Worm (Caenorhabditis elegans): Measurements from ENCODE around the gene glb-28.
A peak's percentile ranks its signal among the peaks of the same experiment; 100 is the strongest.

The glb-28 gene

ce11 chrX:15342092-15342491, 25.0 kb upstream of the glb-28 start (continued):
- no peak for TF ChIP-seq rec-8 (tag; optimal IDR thresholded peaks at IDR 0.05)
- TF ChIP-seq egl-44 (GFP tag; IDR thresholded peaks at IDR 0.05): 0 out of 2 replicates have a peak, but pooled peaks have one; percentile 50
- TF ChIP-seq pbrm-1 (GFP tag; IDR thresholded peaks at IDR 0.05): no peak
- TF ChIP-seq F55B11.4 (tag; optimal IDR thresholded peaks at IDR 0.05; ENCODE audit: borderline replicate concordance, insufficient read depth): no peak
- TF ChIP-seq nhr-179 (tag; optimal IDR thresholded peaks at IDR 0.05): no peak
- no peak for TF ChIP-seq ets-4 (GFP tag; optimal IDR thresholded peaks at IDR 0.05)
- TF ChIP-seq hrde-1 (tag; optimal IDR thresholded peaks at IDR 0.05; ENCODE audit: borderline replicate concordance): no peak
- no peak for TF ChIP-seq madf-8 (GFP tag; conservative IDR thresholded peaks at IDR 0.05)
- TF ChIP-seq F23B12.7 (tag; optimal IDR thresholded peaks at IDR 0.05; ENCODE audit: insufficient read depth): no peak
- peak; percentile 98 for TF ChIP-seq zfh-2 (GFP tag; conservative IDR thresholded peaks at IDR 0.05)
- no peak for TF ChIP-seq sea-2 (GFP tag; IDR thresholded peaks at IDR 0.05)
- TF ChIP-seq rcor-1 (GFP tag; IDR thresholded peaks at IDR 0.05): no peak
- TF ChIP-seq Y79H2A.3 (GFP tag; conservative IDR thresholded peaks at IDR 0.05): no peak
- no peak for TF ChIP-seq mes-4 (tag; optimal IDR thresholded peaks at IDR 0.05)
- no peak for TF ChIP-seq F10E7.11 (tag; optimal IDR thresholded peaks at IDR 0.05)
- no peak for TF ChIP-seq T07F8.4 (tag; optimal IDR thresholded peaks at IDR 0.05)
- no peak for TF ChIP-seq ztf-18 (tag; optimal IDR thresholded peaks at IDR 0.05)
- no peak for TF ChIP-seq ztf-28 (GFP tag; IDR thresholded peaks at IDR 0.05)
- TF ChIP-seq rpc-1 (optimal IDR thresholded peaks at IDR 0.05): no peak
- no peak for TF ChIP-seq rpc-1 (tag; optimal IDR thresholded peaks at IDR 0.05)
- no peak for TF ChIP-seq snpc-3.4 (tag; optimal IDR thresholded peaks at IDR 0.05)
- TF ChIP-seq hmg-1.2 (GFP tag; IDR thresholded peaks at IDR 0.05): 0 out of 2 replicates have a peak, but pooled peaks have one; percentile 4
- TF ChIP-seq lsy-27 (tag; optimal IDR thresholded peaks at IDR 0.05; ENCODE audit: borderline replicate concordance, insufficient read depth): no peak
- TF ChIP-seq nhr-27 (tag; optimal IDR thresholded peaks at IDR 0.05): no peak
- TF ChIP-seq ZK185.1 (tag; optimal IDR thresholded peaks at IDR 0.05; ENCODE audit: poor library complexity, severe bottlenecking): no peak
- no peak; the same call in none of the 2 replicates for TF ChIP-seq dox-1 (GFP tag; IDR thresholded peaks at IDR 0.05)
- TF ChIP-seq ama-1 (optimal IDR thresholded peaks at IDR 0.05): no peak
- no peak for TF ChIP-seq ama-1 (GFP tag; optimal IDR thresholded peaks at IDR 0.05)
- 0 out of 2 replicates have a peak, but pooled peaks have one; percentile 4 for TF ChIP-seq egrh-3 (GFP tag; IDR thresholded peaks at IDR 0.05)
- no peak for TF ChIP-seq dpff-1 (tag; optimal IDR thresholded peaks at IDR 0.05)

ce11 chrX:15340743-15341142, 23.7 kb upstream of the glb-28 start:
- TF ChIP-seq C17E4.6 (GFP tag; IDR thresholded peaks at IDR 0.05) (no peak), dox-1 (GFP tag; IDR thresholded peaks at IDR 0.05) (0 out of 2 replicates have a peak, but pooled peaks have one; percentile 28), zim-3 (tag; optimal IDR thresholded peaks at IDR 0.05) (no peak), rcor-1 (GFP tag; IDR thresholded peaks at IDR 0.05) (no peak), mxl-1 (tag; optimal IDR thresholded peaks at IDR 0.05) (no peak), ceh-79 (tag; optimal IDR thresholded peaks at IDR 0.05) (no peak), F22D6.2 (tag; optimal IDR thresholded peaks at IDR 0.05) (no peak), zfh-2 (GFP tag; conservative IDR thresholded peaks at IDR 0.05) (peak; percentile 98), egrh-3 (GFP tag; IDR thresholded peaks at IDR 0.05) (peak; percentile 89), attf-5 (GFP tag; optimal IDR thresholded peaks at IDR 0.05) (peak; percentile 36), mes-4 (tag; optimal IDR thresholded peaks at IDR 0.05) (no peak), sdz-38 (tag; optimal IDR thresholded peaks at IDR 0.05) (no peak), nfyb-1 (GFP tag; IDR thresholded peaks at IDR 0.05) (no peak), K11D2.4 (GFP tag; IDR thresholded peaks at IDR 0.05) (0 out of 2 replicates have a peak, but pooled peaks have one; percentile 44), gei-17 (GFP tag; optimal IDR thresholded peaks at IDR 0.05) (no peak), ceh-27 (GFP tag; optimal IDR thresholded peaks at IDR 0.05) (peak; percentile 29), cebp-1 (GFP tag; IDR thresholded peaks at IDR 0.05) (no peak), cebp-1 (tag; optimal IDR thresholded peaks at IDR 0.05) (peak; percentile 40), ama-1 (optimal IDR thresholded peaks at IDR 0.05) (peak; percentile 48), ama-1 (GFP tag; optimal IDR thresholded peaks at IDR 0.05) (no peak), chd-7 (tag; optimal IDR thresholded peaks at IDR 0.05) (peak; percentile 17), F55B11.4 (tag; optimal IDR thresholded peaks at IDR 0.05; ENCODE audit: borderline replicate concordance, insufficient read depth) (no peak), mcd-1 (GFP tag; IDR thresholded peaks at IDR 0.05) (peak; percentile 28; the same call in 1 of the 2 replicates), hmg-1.2 (GFP tag; IDR thresholded peaks at IDR 0.05) (0 out of 2 replicates have a peak, but pooled peaks have one; percentile 5), C06A6.2 (GFP tag; conservative IDR thresholded peaks at IDR 0.05) (no peak; the same call in 1 of the 2 replicates), dpl-1 (GFP tag; optimal IDR thresholded peaks at IDR 0.05) (no peak), unc-62 (GFP tag; optimal IDR thresholded peaks at IDR 0.05) (no peak)

Data from whole organism, young adult.